Fruit fly (Drosophila melanogaster) whole organism, wandering third instar larva: Measurements from ENCODE around the gene CG3191.
A peak's percentile ranks its signal among the peaks of the same experiment; 100 is the strongest.

Experiments
- Abd-B ChIP-seq: fragments of >200 bp; optimal IDR thresholded peaks from 2 replicates; lab custom pipeline; 2017; ENCODE audit warnings: missing biosample characterization, missing genetic modification characterization
- CG32264 ChIP-seq: fragments of 200-800 bp; sonication (Bioruptor generic); optimal IDR thresholded peaks from 2 replicates; lab custom pipeline; 2016; ENCODE audit warnings: missing biosample characterization, missing genetic modification characterization
- CG9705 ChIP-seq: fragments of 200-800 bp; sonication (Bioruptor generic); optimal IDR thresholded peaks from 2 replicates; lab custom pipeline; 2018; ENCODE audit warnings: missing biosample characterization, mild to moderate bottlenecking, missing genetic modification characterization
- CrebA ChIP-seq: fragments of 200-800 bp; sonication (Bioruptor generic); optimal IDR thresholded peaks from 2 replicates; lab custom pipeline; 2016; ENCODE audit warnings: missing biosample characterization, mild to moderate bottlenecking, missing genetic modification characterization, borderline replicate concordance
- Dfd ChIP-seq: fragments of >200 bp; optimal IDR thresholded peaks from 2 replicates; lab custom pipeline; 2017; ENCODE audit warnings: missing biosample characterization, missing genetic modification characterization
- Dif ChIP-seq: fragments of 200-275, 200-300 bp; sonication (Bioruptor generic); optimal IDR thresholded peaks from 2 replicates; lab custom pipeline; 2018; ENCODE audit warnings: missing biosample characterization, missing genetic modification characterization; ENCODE audit not compliant: partially characterized antibody
- Hnf4 ChIP-seq: fragments of 200-800 bp; sonication (Bioruptor generic); optimal IDR thresholded peaks from 2 replicates; lab custom pipeline; 2016; ENCODE audit warnings: missing biosample characterization, mild to moderate bottlenecking, missing genetic modification characterization
- Hr78 ChIP-seq: fragments of >200 bp; optimal IDR thresholded peaks from 2 replicates; lab custom pipeline; 2017; ENCODE audit warnings: missing biosample characterization, missing genetic modification characterization
- Hr83 ChIP-seq: fragments of 200-300 bp; sonication (Bioruptor generic); optimal IDR thresholded peaks from 2 replicates; lab custom pipeline; 2016; ENCODE audit warnings: missing biosample characterization, mild to moderate bottlenecking, missing genetic modification characterization, moderate library complexity; ENCODE audit not compliant: poor library complexity, severe bottlenecking
- Jra ChIP-seq: sonication (Bioruptor generic); optimal IDR thresholded peaks from 2 replicates; lab custom pipeline; 2016; ENCODE audit warnings: missing biosample characterization, missing genetic modification characterization
- Mio ChIP-seq: sonication (Bioruptor generic); optimal IDR thresholded peaks from 2 replicates; lab custom pipeline; 2016; ENCODE audit warnings: missing biosample characterization, missing genetic modification characterization
- Myc ChIP-seq: fragments of >200 bp; optimal IDR thresholded peaks from 2 replicates; lab custom pipeline; 2017
- N ChIP-seq: fragments of >200 bp; optimal IDR thresholded peaks from 2 replicates; lab custom pipeline; 2018; ENCODE audit warnings: missing biosample characterization, missing external identifiers, missing genetic modification characterization
- OdsH ChIP-seq: fragments of 200-800 bp; sonication (Bioruptor generic); optimal IDR thresholded peaks from 2 replicates; lab custom pipeline; 2016; ENCODE audit warnings: missing biosample characterization, mild to moderate bottlenecking, missing genetic modification characterization
- Rel ChIP-seq, 2 experiments: fragments of 200-800 bp; sonication (Bioruptor generic) in 1 of 2; optimal IDR thresholded peaks; 2 replicates in 1 of 2; 3 replicates in 1 of 2; lab custom pipeline; 2016 to 2019; ENCODE audit warnings: mild to moderate bottlenecking in 2 of 2, missing biosample characterization in 2 of 2, missing genetic modification characterization in 2 of 2, moderate library complexity in 1 of 2
- Sp1 ChIP-seq: fragments of 200-800 bp; sonication (Bioruptor generic); optimal IDR thresholded peaks from 3 replicates; lab custom pipeline; 2019; ENCODE audit warnings: missing biosample characterization, mild to moderate bottlenecking, missing genetic modification characterization, moderate library complexity
- Vsx2 ChIP-seq: fragments of 200-300, 225-300 bp; sonication (Bioruptor generic); optimal IDR thresholded peaks from 2 replicates; lab custom pipeline; 2018; ENCODE audit warnings: missing biosample characterization, missing genetic modification characterization; ENCODE audit not compliant: partially characterized antibody
- br ChIP-seq: fragments of 200-800 bp; sonication (Bioruptor generic); optimal IDR thresholded peaks from 2 replicates; lab custom pipeline; 2016; ENCODE audit warnings: missing biosample characterization, missing genetic modification characterization
- brk ChIP-seq: fragments of 200-800 bp; sonication (Bioruptor generic); optimal IDR thresholded peaks from 2 replicates; lab custom pipeline; 2016; ENCODE audit warnings: missing biosample characterization, mild to moderate bottlenecking, missing genetic modification characterization
- dl ChIP-seq, 2 experiments: fragments of 175-275, 200-275 bp in 1 of 2; fragments of 200-275 bp in 1 of 2; sonication (Bioruptor generic); optimal IDR thresholded peaks; lab custom pipeline; 2018; ENCODE audit warnings: mild to moderate bottlenecking in 2 of 2, missing biosample characterization in 2 of 2, missing genetic modification characterization in 2 of 2, moderate library complexity in 2 of 2; ENCODE audit not compliant: partially characterized antibody in 2 of 2, insufficient read depth in 1 of 2
- dmrt93B ChIP-seq: fragments of 200-800 bp; sonication (Bioruptor generic); optimal IDR thresholded peaks from 2 replicates; lab custom pipeline; 2018; ENCODE audit warnings: missing biosample characterization, mild to moderate bottlenecking, missing genetic modification characterization
- dsf ChIP-seq: sonication (Bioruptor generic); optimal IDR thresholded peaks from 2 replicates; lab custom pipeline; 2016; ENCODE audit warnings: missing biosample characterization, missing genetic modification characterization, borderline replicate concordance
- ey ChIP-seq: fragments of 200-800 bp; sonication (Bioruptor generic); optimal IDR thresholded peaks from 2 replicates; lab custom pipeline; 2016; ENCODE audit warnings: missing biosample characterization, missing genetic modification characterization
- foxo ChIP-seq, 2 experiments: fragments of 200-800 bp; sonication (Bioruptor generic); optimal IDR thresholded peaks; 2 replicates in 1 of 2; 3 replicates in 1 of 2; lab custom pipeline; 2016 to 2017; ENCODE audit warnings: missing biosample characterization in 2 of 2, missing genetic modification characterization in 2 of 2
- h ChIP-seq: fragments of 200-800 bp; sonication (Bioruptor generic); optimal IDR thresholded peaks from 3 replicates; lab custom pipeline; 2016; ENCODE audit warnings: missing biosample characterization, mild to moderate bottlenecking, missing genetic modification characterization
- jim ChIP-seq: fragments of 175-275, 200-325 bp; sonication (Bioruptor generic); optimal IDR thresholded peaks from 2 replicates; lab custom pipeline; 2016; ENCODE audit warnings: missing biosample characterization, mild to moderate bottlenecking, missing genetic modification characterization
- lola ChIP-seq: fragments of >200 bp; optimal IDR thresholded peaks from 2 replicates; lab custom pipeline; 2017; ENCODE audit warnings: missing biosample characterization, missing genetic modification characterization
- pan ChIP-seq: fragments of >200 bp; optimal IDR thresholded peaks from 2 replicates; lab custom pipeline; 2017
- psq ChIP-seq: fragments of 200-800 bp; sonication (Bioruptor generic); optimal IDR thresholded peaks from 3 replicates; lab custom pipeline; 2017; ENCODE audit warnings: missing biosample characterization, mild to moderate bottlenecking, missing genetic modification characterization, moderate library complexity
- rgr ChIP-seq: fragments of 200-800 bp; sonication (Bioruptor generic); optimal IDR thresholded peaks from 3 replicates; lab custom pipeline; 2016; ENCODE audit warnings: missing biosample characterization, mild to moderate bottlenecking, missing genetic modification characterization
- sage ChIP-seq: fragments of 200-800 bp; sonication (Bioruptor generic); optimal IDR thresholded peaks from 2 replicates; lab custom pipeline; 2016; ENCODE audit warnings: missing biosample characterization, mild to moderate bottlenecking, missing genetic modification characterization
- sv ChIP-seq: fragments of 200-800 bp; sonication (Bioruptor generic); optimal IDR thresholded peaks from 3 replicates; lab custom pipeline; 2016; ENCODE audit warnings: missing biosample characterization, missing genetic modification characterization
- tai ChIP-seq: sonication (Bioruptor generic); optimal IDR thresholded peaks from 2 replicates; lab custom pipeline; 2016; ENCODE audit warnings: missing biosample characterization, missing genetic modification characterization
- usp ChIP-seq: fragments of >200 bp; optimal IDR thresholded peaks from 2 replicates; lab custom pipeline; 2017; ENCODE audit warnings: missing biosample characterization, missing genetic modification characterization
- woc ChIP-seq: sonication (Bioruptor generic); optimal IDR thresholded peaks from 2 replicates; lab custom pipeline; 2016; ENCODE audit warnings: missing biosample characterization, mild to moderate bottlenecking, missing genetic modification characterization

Gene CG3191

dm6 chrX:2244753-2245152, 7.0 kb downstream of the CG3191 start:
- no peak for TF ChIP-seq Abd-B (GFP tag; lab: Kevin White, UChicago)
- TF ChIP-seq jim = no peak
- no peak for TF ChIP-seq Dfd (GFP tag; lab: Kevin White, UChicago)
- TF ChIP-seq usp (GFP tag; lab: Kevin White, UChicago) = no peak
- TF ChIP-seq Hnf4 (GFP tag; lab: Kevin White, UChicago) = no peak
- no peak for TF ChIP-seq CG9705 (GFP tag; lab: Kevin White, UChicago)
- TF ChIP-seq tai (GFP tag; lab: Kevin White, UChicago) = no peak
- TF ChIP-seq dmrt93B = no peak
- TF ChIP-seq N = no peak
- TF ChIP-seq br (GFP tag; lab: Kevin White, UChicago) = no peak
- no peak for TF ChIP-seq Hr78 (GFP tag; lab: Kevin White, UChicago)
- no peak for TF ChIP-seq Mio (GFP tag; lab: Kevin White, UChicago)

- no peak for TF ChIP-seq jim
- TF ChIP-seq Abd-B (GFP tag; lab: Kevin White, UChicago) = no peak
- TF ChIP-seq tai (GFP tag; lab: Kevin White, UChicago) = no peak
- TF ChIP-seq dmrt93B = no peak
- peak; percentile 99 for TF ChIP-seq Dfd (GFP tag; lab: Kevin White, UChicago)
- TF ChIP-seq Vsx2 (GFP tag; lab: Kevin White, UChicago) = no peak
Measured at dm6 chrX:2242897-2243296, 8.9 kb downstream of the CG3191 start.

- TF ChIP-seq sage (GFP tag; lab: Kevin White, UChicago) (no peak), Myc (lab: Kevin White, UChicago) (peak; percentile 61), Rel (GFP tag; optimal IDR thresholded peaks at IDR 0.05; lab: Kevin White, UChicago) (no peak), Rel (tag; optimal IDR thresholded peaks at IDR 0.05; lab: Kevin White, UChicago) (no peak)
Measured at dm6 chrX:2241842-2242241, 10.0 kb downstream of the CG3191 start, which contains the start of gene kz. kz (minus strand) TSS chrX:2242035.

- TF ChIP-seq brk (GFP tag; lab: Kevin White, UChicago) = no peak
- TF ChIP-seq Dif (GFP tag; lab: Kevin White, UChicago) = peak; percentile 43
Measured at dm6 chrX:2225138-2225537, 26.7 kb downstream of the CG3191 start, which contains the start of gene pcx. pcx (plus strand) TSS chrX:2225296.

dm6 chrX:2223454-2223853, 28.3 kb downstream of the CG3191 start, which contains the start of gene CG14052:
CG14052 (plus strand) TSS chrX:2223754.
- TF ChIP-seq h (no peak), Rel (GFP tag; optimal IDR thresholded peaks at IDR 0.05; lab: Kevin White, UChicago) (no peak), Rel (tag; optimal IDR thresholded peaks at IDR 0.05; lab: Kevin White, UChicago) (no peak), CG9705 (GFP tag; lab: Kevin White, UChicago) (no peak), Hr83 (GFP tag; lab: Kevin White, UChicago) (no peak), Dfd (GFP tag; lab: Kevin White, UChicago) (no peak), ey (GFP tag; lab: Kevin White, UChicago) (no peak), Vsx2 (GFP tag; lab: Kevin White, UChicago) (no peak), pan (lab: Kevin White, UChicago) (no peak), sv (no peak), usp (GFP tag; lab: Kevin White, UChicago) (no peak), sage (GFP tag; lab: Kevin White, UChicago) (no peak), Sp1 (GFP tag; lab: Kevin White, UChicago) (no peak), dsf (GFP tag; lab: Kevin White, UChicago) (no peak), tai (GFP tag; lab: Kevin White, UChicago) (no peak), Hr78 (GFP tag; lab: Kevin White, UChicago) (no peak), lola (no peak), CrebA (no peak), dmrt93B (no peak)

dm6 chrX:2222181-2222790, 29.5 kb downstream of the CG3191 start, which contains the start of gene Vinc:
Vinc (minus strand) TSS chrX:2222567.
- TF ChIP-seq h (peak; percentile 93), Hr78 (GFP tag; lab: Kevin White, UChicago) (no peak), Mio (GFP tag; lab: Kevin White, UChicago) (no peak), CG32264 (GFP tag; lab: Kevin White, UChicago) (peak; percentile 79), br (GFP tag; lab: Kevin White, UChicago) (peak; percentile 88), Vsx2 (GFP tag; lab: Kevin White, UChicago) (no peak), Dfd (GFP tag; lab: Kevin White, UChicago) (no peak), Hr83 (GFP tag; lab: Kevin White, UChicago) (peak; percentile 86), Jra (GFP tag; lab: Kevin White, UChicago) (peak; percentile 86), ey (GFP tag; lab: Kevin White, UChicago) (peak; percentile 82), rgr (GFP tag; lab: Kevin White, UChicago) (peak; percentile 78), usp (GFP tag; lab: Kevin White, UChicago) (no peak), pan (lab: Kevin White, UChicago) (no peak), Hnf4 (GFP tag; lab: Kevin White, UChicago) (no peak), OdsH (peak; percentile 63), psq (peak; percentile 93), dl (GFP tag; optimal IDR thresholded peaks at IDR 0.05; lab: Kevin White, UChicago; ENCODE audit: insufficient read depth in 1 of 2, partially characterized antibody in 2 of 2) (no peak), woc (GFP tag; lab: Kevin White, UChicago) (no peak), Myc (lab: Kevin White, UChicago) (no peak), Abd-B (GFP tag; lab: Kevin White, UChicago) (no peak), sv (peak; percentile 66), dmrt93B (no peak), foxo (GFP tag; optimal IDR thresholded peaks at IDR 0.05; lab: Kevin White, UChicago) (peak in 1 of 2 experiments; percentile 93)
